Worm (Caenorhabditis elegans) whole organism, mixed stage, embryonic: ENCODE data around the gene C28H8.3.

Experiments
- M03D4.4 ChIP-seq: sonication (generic microtip); optimal IDR thresholded peaks from 2 replicates; lab custom pipeline; 2017; ENCODE audit warnings: mild to moderate bottlenecking, missing genetic modification characterization, missing compliant biosample characterization
- blmp-1 ChIP-seq: fragments of 150-350 bp; optimal IDR thresholded peaks from 2 replicates; lab custom pipeline; 2014; ENCODE audit warnings: missing biosample characterization, missing genetic modification characterization
- snpc-4 ChIP-seq: fragments of 150-350 bp; optimal IDR thresholded peaks from 2 replicates; lab custom pipeline; 2014; ENCODE audit warnings: missing biosample characterization, missing genetic modification characterization
- sptf-1 ChIP-seq: sonication (generic microtip); optimal IDR thresholded peaks from 2 replicates; lab custom pipeline; 2017; ENCODE audit warnings: mild to moderate bottlenecking, missing genetic modification characterization, moderate library complexity, missing compliant biosample characterization

- TF ChIP-seq snpc-4 (tag; lab: Kevin White, UChicago) (no peak), M03D4.4 (no peak), sptf-1 (no peak), blmp-1 (tag; lab: Kevin White, UChicago) (no peak)
These were observed 13.7 kb downstream of the C28H8.3 start for ce11 chrIII:5922236-5922635.
